Fruit fly (Drosophila melanogaster) whole organism, wandering third instar larva: ENCODE results near the gene CG33177.

Experiments
- CG9705 ChIP-seq: fragments of 200-800 bp; sonication (Bioruptor generic); optimal IDR thresholded peaks from 2 replicates; lab custom pipeline; 2018; ENCODE audit warnings: missing biosample characterization, mild to moderate bottlenecking, missing genetic modification characterization
- Hnf4 ChIP-seq: fragments of 200-800 bp; sonication (Bioruptor generic); optimal IDR thresholded peaks from 2 replicates; lab custom pipeline; 2016; ENCODE audit warnings: missing biosample characterization, mild to moderate bottlenecking, missing genetic modification characterization
- Hr78 ChIP-seq: fragments of >200 bp; optimal IDR thresholded peaks from 2 replicates; lab custom pipeline; 2017; ENCODE audit warnings: missing biosample characterization, missing genetic modification characterization
- Myc ChIP-seq: fragments of >200 bp; optimal IDR thresholded peaks from 2 replicates; lab custom pipeline; 2017
- fru ChIP-seq: fragments of 200-800 bp; sonication (Bioruptor generic); optimal IDR thresholded peaks from 3 replicates; lab custom pipeline; 2016; ENCODE audit warnings: missing biosample characterization, mild to moderate bottlenecking, missing genetic modification characterization
- h ChIP-seq: fragments of 200-800 bp; sonication (Bioruptor generic); optimal IDR thresholded peaks from 3 replicates; lab custom pipeline; 2016; ENCODE audit warnings: missing biosample characterization, mild to moderate bottlenecking, missing genetic modification characterization
- pan ChIP-seq: fragments of >200 bp; optimal IDR thresholded peaks from 2 replicates; lab custom pipeline; 2017
- psq ChIP-seq: fragments of 200-800 bp; sonication (Bioruptor generic); optimal IDR thresholded peaks from 3 replicates; lab custom pipeline; 2017; ENCODE audit warnings: missing biosample characterization, mild to moderate bottlenecking, missing genetic modification characterization, moderate library complexity
- rgr ChIP-seq: fragments of 200-800 bp; sonication (Bioruptor generic); optimal IDR thresholded peaks from 3 replicates; lab custom pipeline; 2016; ENCODE audit warnings: missing biosample characterization, mild to moderate bottlenecking, missing genetic modification characterization
- usp ChIP-seq: fragments of >200 bp; optimal IDR thresholded peaks from 2 replicates; lab custom pipeline; 2017; ENCODE audit warnings: missing biosample characterization, missing genetic modification characterization

- TF ChIP-seq CG9705 (no peak), pan (lab: Kevin White, UChicago) (no peak), psq (GFP tag; lab: Kevin White, UChicago) (no peak), h (GFP tag; lab: Kevin White, UChicago) (no peak), Myc (no peak), Hnf4 (GFP tag; lab: Kevin White, UChicago) (no peak), fru (GFP tag; lab: Kevin White, UChicago) (no peak), rgr (GFP tag; lab: Kevin White, UChicago) (no peak), Hr78 (GFP tag; lab: Kevin White, UChicago) (no peak), usp (no peak)
Observed at dm6 chrX:15089146-15089698, 8.1 kb downstream of the CG33177 start, which contains the start of gene Rab3-GEF.
